Worm (Caenorhabditis elegans) whole organism, late embryonic: ENCODE results near the gene cyn-11.

Experiments
- C08G9.2 ChIP-seq: sonication (generic microtip); optimal IDR thresholded peaks from 2 replicates; lab custom pipeline; 2016; ENCODE audit warnings: mild to moderate bottlenecking, missing genetic modification characterization, moderate library complexity, missing compliant biosample characterization
- C38D4.7 ChIP-seq: fragments of 200-800 bp; sonication (Bioruptor generic); optimal IDR thresholded peaks from 2 replicates; lab custom pipeline; 2018; ENCODE audit warnings: mild to moderate bottlenecking, missing genetic modification characterization, moderate library complexity, missing compliant biosample characterization
- Y22D7AL.16 ChIP-seq: sonication (generic microtip); optimal IDR thresholded peaks from 2 replicates; lab custom pipeline; 2016; ENCODE audit warnings: missing genetic modification characterization, missing compliant biosample characterization
- ceh-14 ChIP-seq: sonication (generic microtip); optimal IDR thresholded peaks from 2 replicates; lab custom pipeline; 2016; ENCODE audit warnings: missing genotype, missing genetic modification characterization, missing compliant biosample characterization
- ceh-2 ChIP-seq: sonication (generic microtip); optimal IDR thresholded peaks from 2 replicates; lab custom pipeline; 2016; ENCODE audit warnings: missing genotype, missing genetic modification characterization, missing compliant biosample characterization
- ceh-48 ChIP-seq: sonication (generic microtip); optimal IDR thresholded peaks from 2 replicates; lab custom pipeline; 2016; ENCODE audit warnings: missing genetic modification characterization, inconsistent platforms, missing compliant biosample characterization
- ceh-9 ChIP-seq: sonication (generic microtip); optimal IDR thresholded peaks from 2 replicates; lab custom pipeline; 2016; ENCODE audit warnings: mild to moderate bottlenecking, missing genetic modification characterization, inconsistent platforms, missing compliant biosample characterization
- dve-1 ChIP-seq: sonication (generic microtip); optimal IDR thresholded peaks from 2 replicates; lab custom pipeline; 2017; ENCODE audit warnings: antibody characterized with exemption, mild to moderate bottlenecking, missing genetic modification characterization, missing compliant biosample characterization
- elt-2 ChIP-seq: sonication (generic microtip); optimal IDR thresholded peaks from 2 replicates; lab custom pipeline; 2016; ENCODE audit warnings: missing genetic modification reagents, missing genetic modification characterization, missing compliant biosample characterization
- elt-4 ChIP-seq: sonication (generic microtip); optimal IDR thresholded peaks from 2 replicates; lab custom pipeline; 2016; ENCODE audit warnings: missing genetic modification characterization, missing compliant biosample characterization
- eyg-1 ChIP-seq: sonication (generic microtip); optimal IDR thresholded peaks from 2 replicates; lab custom pipeline; 2016; ENCODE audit warnings: missing genotype, missing genetic modification characterization, missing compliant biosample characterization
- fkh-10 ChIP-seq: fragments of 150-350 bp; optimal IDR thresholded peaks from 2 replicates; lab custom pipeline; 2014; ENCODE audit warnings: missing biosample characterization, missing genetic modification reagents, missing genetic modification characterization
- fkh-6 ChIP-seq: sonication (generic microtip); optimal IDR thresholded peaks from 2 replicates; lab custom pipeline; 2016; ENCODE audit warnings: missing genetic modification characterization, missing compliant biosample characterization
- hlh-15 ChIP-seq: sonication (generic microtip); optimal IDR thresholded peaks from 2 replicates; lab custom pipeline; 2016; ENCODE audit warnings: missing genetic modification characterization, missing compliant biosample characterization
- hlh-30 ChIP-seq: sonication (generic microtip); optimal IDR thresholded peaks from 2 replicates; lab custom pipeline; 2017; ENCODE audit warnings: antibody characterized with exemption, missing genetic modification characterization, missing compliant biosample characterization; ENCODE audit not compliant: insufficient read depth
- hlh-6 ChIP-seq: sonication (generic microtip); optimal IDR thresholded peaks from 2 replicates; lab custom pipeline; 2016; ENCODE audit warnings: missing genotype, missing genetic modification characterization, missing compliant biosample characterization
- hlh-8 ChIP-seq: sonication (generic microtip); optimal IDR thresholded peaks from 2 replicates; lab custom pipeline; 2016; ENCODE audit warnings: missing genotype, missing genetic modification characterization, missing compliant biosample characterization
- lim-6 ChIP-seq: sonication (generic microtip); optimal IDR thresholded peaks from 2 replicates; lab custom pipeline; 2016; ENCODE audit warnings: missing genetic modification characterization, missing compliant biosample characterization
- lin-11 ChIP-seq: fragments of 200-800 bp; sonication (Bioruptor generic); optimal IDR thresholded peaks from 2 replicates; lab custom pipeline; 2018; ENCODE audit warnings: mild to moderate bottlenecking, missing genetic modification characterization, missing compliant biosample characterization
- mec-3 ChIP-seq: sonication (generic microtip); optimal IDR thresholded peaks from 2 replicates; lab custom pipeline; 2016; ENCODE audit warnings: borderline replicate concordance, missing genetic modification characterization, missing compliant biosample characterization
- nfya-1 ChIP-seq: sonication (generic microtip); optimal IDR thresholded peaks from 2 replicates; lab custom pipeline; 2017; ENCODE audit warnings: missing genetic modification characterization, mild to moderate bottlenecking, missing compliant biosample characterization, antibody characterized with exemption, moderate library complexity
- nhr-11 ChIP-seq: fragments of 150-350 bp; optimal IDR thresholded peaks from 2 replicates; lab custom pipeline; 2014; ENCODE audit warnings: missing biosample characterization, missing genetic modification characterization
- npax-4 ChIP-seq: sonication (generic microtip); optimal IDR thresholded peaks from 2 replicates; lab custom pipeline; 2016; ENCODE audit warnings: missing genetic modification characterization, missing compliant biosample characterization
- odd-2 ChIP-seq: sonication (generic microtip); optimal IDR thresholded peaks from 2 replicates; lab custom pipeline; 2017; ENCODE audit warnings: antibody characterized with exemption, mild to moderate bottlenecking, missing genetic modification characterization, missing compliant biosample characterization
- pat-9 ChIP-seq: fragments of 200-800 bp; sonication (Bioruptor generic); optimal IDR thresholded peaks from 2 replicates; lab custom pipeline; 2018; ENCODE audit warnings: mild to moderate bottlenecking, missing genetic modification characterization, moderate library complexity, missing compliant biosample characterization
- pha-2 ChIP-seq: sonication (generic microtip); optimal IDR thresholded peaks from 2 replicates; lab custom pipeline; 2017; ENCODE audit warnings: mild to moderate bottlenecking, missing genetic modification characterization, missing compliant biosample characterization
- pha-4 ChIP-seq: fragments of 150-350 bp; optimal IDR thresholded peaks from 2 replicates; lab custom pipeline; 2018; ENCODE audit warnings: missing biosample characterization, missing genetic modification reagents, missing genetic modification characterization
- ref-2 ChIP-seq: sonication (generic microtip); optimal IDR thresholded peaks from 2 replicates; lab custom pipeline; 2016; ENCODE audit warnings: missing genetic modification characterization, missing compliant biosample characterization
- sdc-2 ChIP-seq: sonication (generic microtip); optimal IDR thresholded peaks from 2 replicates; lab custom pipeline; 2016; ENCODE audit warnings: missing genotype, missing genetic modification characterization, missing compliant biosample characterization
- syd-9 ChIP-seq: sonication (generic microtip); optimal IDR thresholded peaks from 2 replicates; lab custom pipeline; 2016; ENCODE audit warnings: mild to moderate bottlenecking, missing genetic modification characterization, moderate library complexity, missing compliant biosample characterization
- unc-55 ChIP-seq: sonication (generic microtip); optimal IDR thresholded peaks from 2 replicates; lab custom pipeline; 2017; ENCODE audit warnings: missing biosample characterization, missing genetic modification reagents, missing genetic modification characterization

cyn-11 gene

ce11 chrII:8747246-8747938, 31.3 kb upstream of the cyn-11 start (continued):
- TF ChIP-seq sdc-2 (tag; lab: Kevin White, UChicago) (no peak), C08G9.2 (tag; lab: Kevin White, UChicago) (no peak), Y22D7AL.16 (tag; lab: Kevin White, UChicago) (no peak), ceh-14 (tag; lab: Kevin White, UChicago) (no peak), nfya-1 (tag; lab: Kevin White, UChicago) (no peak), unc-55 (GFP tag; lab: Kevin White, UChicago) (peak; percentile 77)

DNA sequence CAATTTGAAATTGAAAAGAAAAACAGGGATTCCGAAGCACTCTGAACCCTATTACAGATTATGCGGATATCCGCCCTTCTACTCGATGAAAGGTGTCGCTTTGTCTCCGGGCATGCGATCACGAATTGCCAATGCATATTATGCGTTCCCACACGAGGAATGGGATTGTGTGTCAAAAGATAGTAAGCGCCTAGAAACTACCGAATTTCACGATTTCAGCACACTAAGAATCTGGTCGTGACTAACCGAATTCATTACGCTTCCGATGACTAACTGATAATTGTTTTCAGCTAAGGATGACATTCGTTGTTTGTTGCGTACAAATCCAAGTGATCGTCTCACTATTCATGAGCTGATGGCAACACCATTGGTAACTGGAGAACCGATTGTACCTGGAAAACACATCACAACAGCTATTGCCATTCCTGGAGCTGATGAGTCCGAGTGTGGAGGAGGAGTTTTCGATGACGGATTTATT, 30.3 kb upstream of the cyn-11 start:
- TF ChIP-seq nhr-11 (tag; lab: Kevin White, UChicago), result no peak
- no peak for TF ChIP-seq lin-11
- TF ChIP-seq odd-2 (tag; lab: Kevin White, UChicago), result no peak
- no peak for TF ChIP-seq hlh-30 (tag; lab: Kevin White, UChicago)
- TF ChIP-seq ref-2 (tag; lab: Kevin White, UChicago), result no peak
- TF ChIP-seq Y22D7AL.16 (tag; lab: Kevin White, UChicago), result no peak
- no peak for TF ChIP-seq elt-2 (tag; lab: Kevin White, UChicago)
- TF ChIP-seq fkh-6 (tag; lab: Kevin White, UChicago), result no peak
- no peak for TF ChIP-seq mec-3 (tag; lab: Kevin White, UChicago)
- no peak for TF ChIP-seq ceh-9 (tag; lab: Kevin White, UChicago)
- no peak for TF ChIP-seq nfya-1 (tag; lab: Kevin White, UChicago)
- TF ChIP-seq pat-9 (tag; lab: Kevin White, UChicago), result no peak

ce11 chrII:8745449-8746297, 29.6 kb upstream of the cyn-11 start:
- TF ChIP-seq pat-9 (tag; lab: Kevin White, UChicago), result no peak
- no peak for TF ChIP-seq pha-4 (tag; lab: Kevin White, UChicago)
- no peak for TF ChIP-seq C38D4.7 (GFP tag; lab: Kevin White, UChicago)
- no peak for TF ChIP-seq ceh-2
- no peak for TF ChIP-seq lim-6
- TF ChIP-seq eyg-1 (tag; lab: Kevin White, UChicago), result no peak
- TF ChIP-seq dve-1 (tag; lab: Kevin White, UChicago), result no peak
- no peak for TF ChIP-seq hlh-6 (tag; lab: Kevin White, UChicago)
- TF ChIP-seq hlh-8, result no peak
- TF ChIP-seq fkh-6 (tag; lab: Kevin White, UChicago), result no peak
- no peak for TF ChIP-seq nfya-1 (tag; lab: Kevin White, UChicago)
- no peak for TF ChIP-seq pha-2 (tag; lab: Kevin White, UChicago)
- TF ChIP-seq ceh-48 (tag; lab: Kevin White, UChicago), result no peak
- TF ChIP-seq elt-4 (tag; lab: Kevin White, UChicago), result no peak
- TF ChIP-seq syd-9 (tag; lab: Kevin White, UChicago), result no peak
- TF ChIP-seq hlh-15 (tag; lab: Kevin White, UChicago), result no peak
- no peak for TF ChIP-seq C08G9.2 (tag; lab: Kevin White, UChicago)
- TF ChIP-seq npax-4 (tag; lab: Kevin White, UChicago), result no peak

DNA sequence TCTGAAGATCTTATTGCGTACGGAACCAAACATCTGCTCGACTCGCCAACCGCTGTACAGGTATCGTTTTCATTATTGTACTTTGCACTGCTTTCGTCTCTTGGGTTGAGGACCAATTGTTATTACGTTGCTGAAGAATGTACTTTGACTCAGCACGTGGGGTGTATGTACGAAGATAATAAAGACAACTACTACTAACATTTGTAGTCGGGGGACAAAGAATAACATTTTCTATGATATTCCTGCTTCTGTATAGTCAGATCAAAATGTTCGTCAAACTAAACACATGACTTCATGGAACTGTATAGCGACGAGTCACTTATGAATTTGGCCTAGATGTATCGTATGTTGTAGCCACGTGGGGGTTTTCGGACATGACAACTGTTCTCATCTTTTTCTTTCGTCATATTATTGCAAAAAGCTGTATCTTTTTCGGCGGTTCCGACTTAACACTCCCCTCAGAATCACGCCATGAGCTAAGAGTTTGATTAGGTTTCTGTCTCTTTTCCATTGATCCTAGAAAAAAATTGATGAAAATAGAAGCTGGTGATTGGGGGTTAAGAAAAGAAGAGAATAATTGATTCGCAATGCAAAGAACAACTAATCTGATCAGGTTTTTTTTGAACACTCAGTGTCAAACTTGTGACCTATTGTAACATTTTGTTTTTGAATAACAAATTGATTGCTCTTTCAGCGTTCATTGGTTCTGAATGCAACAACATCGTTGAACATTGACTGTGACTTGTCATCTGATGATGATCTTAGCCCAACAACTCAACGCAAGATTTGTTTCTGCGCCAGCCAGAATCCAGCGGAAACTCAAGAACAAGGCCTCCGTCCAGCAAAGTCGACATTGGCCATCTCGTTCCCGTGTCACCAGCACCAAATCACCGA, 28.7 kb upstream of the cyn-11 start:
- TF ChIP-seq fkh-10, result no peak
